Worm (Caenorhabditis elegans): ENCODE measurements around the gene T28D9.16.

ce11 chrII:6502826-6503225, 27.3 kb downstream of the T28D9.16 start, which contains the start of gene R05G9.1:
- TF ChIP-seq F57A8.1 (GFP tag; optimal IDR thresholded peaks at IDR 0.05) = no peak
- no peak for TF ChIP-seq pha-4 (tag; optimal IDR thresholded peaks at IDR 0.05)

All from whole organism, young adult.